Fruit fly (Drosophila melanogaster) whole organism, embryonic: ENCODE results near the gene BNIP3.

Source experiments
- CG10462 ChIP-seq: fragments of 200-800 bp; sonication (Bioruptor generic); optimal IDR thresholded peaks from 2 replicates; lab custom pipeline; 2016; ENCODE audit warnings: missing biosample characterization, missing genetic modification characterization
- CG14050 ChIP-seq: fragments of 200-800 bp; sonication (Bioruptor generic); IDR thresholded peaks from 3 replicates; pipeline ENCODE4 v1.3.6; 2022; ENCODE audit warnings: missing biosample characterization, missing genetic modification characterization
- CG17328 ChIP-seq: fragments of 200-800 bp; sonication (Bioruptor generic); IDR thresholded peaks from 2 replicates; pipeline ENCODE4 v1.3.6; 2022; ENCODE audit warnings: missing biosample characterization, missing genetic modification characterization
- CG17829 ChIP-seq: fragments of 200-800 bp; optimal IDR thresholded peaks from 2 replicates; lab custom pipeline; 2019; ENCODE audit warnings: missing biosample characterization, mild to moderate bottlenecking, missing genetic modification characterization, moderate library complexity
- CG2889 ChIP-seq: fragments of 200-800 bp; sonication (Bioruptor generic); IDR thresholded peaks from 3 replicates; pipeline ENCODE4 v1.3.6; 2022; ENCODE audit warnings: missing biosample characterization, missing genetic modification characterization
- CG3065 ChIP-seq: fragments of 200-800 bp; sonication (Bioruptor generic); optimal IDR thresholded peaks from 2 replicates; lab custom pipeline; 2016; ENCODE audit warnings: missing biosample characterization, missing genetic modification characterization
- CG31388 ChIP-seq: fragments of 200-800 bp; sonication (Bioruptor generic); optimal IDR thresholded peaks from 2 replicates; lab custom pipeline; 2016; ENCODE audit warnings: missing biosample characterization, missing genetic modification characterization
- CG32767 ChIP-seq: fragments of 200-800 bp; sonication (Bioruptor generic); IDR thresholded peaks from 2 replicates; pipeline ENCODE4 v1.3.6; 2022; ENCODE audit warnings: missing biosample characterization, missing genetic modification characterization
- CG4360 ChIP-seq: fragments of 200-800 bp; sonication (Bioruptor generic); IDR thresholded peaks from 2 replicates; pipeline ENCODE4 v1.3.6; 2022; ENCODE audit warnings: missing biosample characterization, missing genetic modification characterization
- CG4404 ChIP-seq: fragments of 200-800 bp; sonication (Bioruptor generic); IDR thresholded peaks from 2 replicates; pipeline ENCODE4 v1.3.6; 2022; ENCODE audit warnings: missing biosample characterization, missing genetic modification characterization
- CG4424 ChIP-seq: fragments of 200-800 bp; sonication (Bioruptor generic); optimal IDR thresholded peaks from 3 replicates; lab custom pipeline; 2016; ENCODE audit warnings: missing biosample characterization, missing genetic modification characterization
- CG4820 ChIP-seq: fragments of 200-800 bp; sonication (Bioruptor generic); optimal IDR thresholded peaks from 3 replicates; lab custom pipeline; 2016; ENCODE audit warnings: missing biosample characterization, missing genetic modification characterization
- CG5180 ChIP-seq: fragments of 200-800 bp; sonication (Bioruptor generic); optimal IDR thresholded peaks from 3 replicates; lab custom pipeline; 2017; ENCODE audit warnings: missing biosample characterization, missing genetic modification characterization, mild to moderate bottlenecking, moderate library complexity, missing genetic modification reagents
- CG6765 ChIP-seq: fragments of 200-800 bp; sonication (Bioruptor generic); optimal IDR thresholded peaks from 3 replicates; lab custom pipeline; 2017; ENCODE audit warnings: missing biosample characterization, mild to moderate bottlenecking, missing genetic modification characterization
- CG6791 ChIP-seq: fragments of 200-800 bp; sonication (Bioruptor generic); IDR thresholded peaks from 3 replicates; pipeline ENCODE4 v1.3.6; 2022; ENCODE audit warnings: missing biosample characterization, missing genetic modification characterization; ENCODE audit not compliant: partially characterized antibody
- CG8765 ChIP-seq: fragments of 200-800 bp; sonication (Bioruptor generic); IDR thresholded peaks from 2 replicates; pipeline ENCODE4 v1.3.6; 2022; ENCODE audit warnings: missing biosample characterization, missing genetic modification characterization
- CG9609 ChIP-seq: fragments of 200-800 bp; sonication (Bioruptor generic); optimal IDR thresholded peaks from 3 replicates; lab custom pipeline; 2016; ENCODE audit warnings: missing biosample characterization, missing genetic modification characterization
- CkIIα-i1 ChIP-seq: fragments of 200-800 bp; sonication (Bioruptor generic); IDR thresholded peaks from 2 replicates; pipeline ENCODE4 v1.3.6; 2022; ENCODE audit warnings: missing biosample characterization, missing genetic modification characterization
- Dfd ChIP-seq, 2 experiments: fragments of >200 bp; optimal IDR thresholded peaks; 2 replicates each; lab custom pipeline; 2017; ENCODE audit warnings: missing biosample characterization in 2 of 2, missing genetic modification characterization in 2 of 2
- Dp ChIP-seq: fragments of 200-800 bp; sonication (Bioruptor generic); optimal IDR thresholded peaks from 2 replicates; lab custom pipeline; 2018; ENCODE audit warnings: missing biosample characterization, mild to moderate bottlenecking, missing genetic modification characterization, moderate library complexity
- Dref ChIP-seq: fragments of 200-800 bp; sonication (Bioruptor generic); IDR thresholded peaks from 2 replicates; pipeline ENCODE4 v1.3.6; 2022; ENCODE audit warnings: missing biosample characterization, missing genetic modification characterization
- Ets65A ChIP-seq: fragments of 200-800 bp; sonication (Bioruptor generic); peaks from one replicate; lab custom pipeline; 2016; ENCODE audit warnings: missing biosample characterization, missing genetic modification characterization
- Fer1 ChIP-seq: fragments of 200-800 bp; sonication (Bioruptor generic); optimal IDR thresholded peaks from 2 replicates; lab custom pipeline; 2017; ENCODE audit warnings: missing biosample characterization, mild to moderate bottlenecking, missing genetic modification characterization
- Gug ChIP-seq: fragments of 200-800 bp; sonication (Bioruptor generic); IDR thresholded peaks from 4 replicates; pipeline ENCODE4 v1.3.6; 2022; ENCODE audit warnings: missing biosample characterization, missing genetic modification characterization
- HLH54F ChIP-seq: fragments of 200-800 bp; sonication (Bioruptor generic); optimal IDR thresholded peaks from 3 replicates; lab custom pipeline; 2016; ENCODE audit warnings: missing biosample characterization, missing genetic modification characterization
- Hand ChIP-seq: fragments of 200-800 bp; sonication (Bioruptor generic); optimal IDR thresholded peaks from 2 replicates; lab custom pipeline; 2017; ENCODE audit warnings: mild to moderate bottlenecking, missing biosample characterization, missing genetic modification reagents, missing genetic modification characterization
- MTF-1 ChIP-seq: fragments of 200-800 bp; sonication (Bioruptor generic); optimal IDR thresholded peaks from 2 replicates; lab custom pipeline; 2018; ENCODE audit warnings: missing biosample characterization, mild to moderate bottlenecking, missing genetic modification characterization, borderline replicate concordance
- Oaz ChIP-seq: fragments of 200-800 bp; sonication (Bioruptor generic); IDR thresholded peaks from 2 replicates; pipeline ENCODE4 v1.3.6; 2022; ENCODE audit warnings: missing biosample characterization, missing genetic modification characterization
- Oli ChIP-seq: fragments of 200-800 bp; sonication (Bioruptor generic); optimal IDR thresholded peaks from 2 replicates; lab custom pipeline; 2018; ENCODE audit warnings: missing biosample characterization, mild to moderate bottlenecking, missing genetic modification characterization, moderate library complexity
- Stat92E ChIP-seq, 3 experiments: fragments of >200 bp in 2 of 3; fragments of 200-800 bp in 1 of 3; sonication (Bioruptor generic) in 1 of 3; optimal IDR thresholded peaks; 2 replicates each; lab custom pipeline; 2017 to 2019; ENCODE audit warnings: missing biosample characterization in 3 of 3, missing genetic modification characterization in 3 of 3, mild to moderate bottlenecking in 1 of 3, moderate library complexity in 1 of 3
- Tbp ChIP-seq: fragments of >200 bp; optimal IDR thresholded peaks from 2 replicates; lab custom pipeline; 2018; ENCODE audit warnings: missing biosample characterization, missing genetic modification characterization
- amos ChIP-seq: fragments of 200-800 bp; sonication (Bioruptor generic); IDR thresholded peaks from 2 replicates; pipeline ENCODE4 v1.3.6; 2022; ENCODE audit warnings: missing biosample characterization, missing genetic modification characterization; ENCODE audit not compliant: partially characterized antibody
- ap ChIP-seq: fragments of 200-800 bp; sonication (Bioruptor generic); IDR thresholded peaks from 2 replicates; pipeline ENCODE4 v1.3.6; 2022; ENCODE audit warnings: missing biosample characterization, missing genetic modification characterization
- bbx ChIP-seq: fragments of 200-800 bp; sonication (Bioruptor generic); IDR thresholded peaks from 2 replicates; pipeline ENCODE4 v1.3.6; 2022; ENCODE audit warnings: missing biosample characterization, missing genetic modification characterization; ENCODE audit not compliant: partially characterized antibody
- cad ChIP-seq: fragments of >200 bp; optimal IDR thresholded peaks from 2 replicates; lab custom pipeline; 2017; ENCODE audit warnings: missing biosample characterization, missing genetic modification characterization
- chinmo ChIP-seq: fragments of 200-800 bp; sonication (Bioruptor generic); IDR thresholded peaks from 4 replicates; pipeline ENCODE4 v1.3.6; 2022; ENCODE audit warnings: missing biosample characterization, missing genetic modification characterization; ENCODE audit not compliant: partially characterized antibody
- croc ChIP-seq: fragments of 200-800 bp; sonication (Bioruptor generic); conservative IDR thresholded peaks from 3 replicates; pipeline ENCODE4 v1.3.6; 2022; ENCODE audit warnings: missing biosample characterization, missing genetic modification characterization
- dan ChIP-seq: fragments of 200-800 bp; sonication (Bioruptor generic); IDR thresholded peaks from 2 replicates; pipeline ENCODE4 v1.3.6; 2022; ENCODE audit warnings: missing biosample characterization, missing genetic modification characterization
- dimm ChIP-seq: fragments of 200-800 bp; sonication (Bioruptor generic); IDR thresholded peaks from 2 replicates; pipeline ENCODE4 v1.3.6; 2022; ENCODE audit warnings: missing biosample characterization, missing genetic modification characterization
- dpn ChIP-seq, 2 experiments: fragments of 200-800 bp; sonication (Bioruptor generic); optimal IDR thresholded peaks; 3 replicates each; lab custom pipeline; 2016; ENCODE audit warnings: missing biosample characterization in 2 of 2, missing genetic modification characterization in 2 of 2
- eve ChIP-seq, 2 experiments: fragments of >200 bp; optimal IDR thresholded peaks; 2 replicates each; lab custom pipeline; 2017; ENCODE audit warnings: missing biosample characterization in 2 of 2, missing genetic modification characterization in 2 of 2
- eyg ChIP-seq: fragments of 200-800 bp; sonication (Bioruptor generic); optimal IDR thresholded peaks from 3 replicates; lab custom pipeline; 2016; ENCODE audit warnings: missing biosample characterization, missing genetic modification characterization
- gce ChIP-seq: fragments of 200-800 bp; sonication (Bioruptor generic); IDR thresholded peaks from 3 replicates; pipeline ENCODE4 v1.3.6; 2022; ENCODE audit warnings: missing biosample characterization, missing genetic modification characterization
- klu ChIP-seq: fragments of 200-800 bp; sonication (Bioruptor generic); IDR thresholded peaks from 2 replicates; pipeline ENCODE4 v1.3.6; 2022; ENCODE audit warnings: missing biosample characterization, missing genetic modification characterization
- knrl ChIP-seq: fragments of 200-800 bp; sonication (Bioruptor generic); IDR thresholded peaks from 3 replicates; pipeline ENCODE4 v1.3.6; 2022; ENCODE audit warnings: missing biosample characterization, missing genetic modification characterization; ENCODE audit not compliant: partially characterized antibody
- lab ChIP-seq: fragments of 200-800 bp; sonication (Bioruptor generic); optimal IDR thresholded peaks from 3 replicates; lab custom pipeline; 2017; ENCODE audit warnings: missing biosample characterization, missing genetic modification characterization, mild to moderate bottlenecking, moderate library complexity, missing genetic modification reagents
- peb ChIP-seq: fragments of 200-800 bp; sonication (Bioruptor generic); IDR thresholded peaks from 2 replicates; pipeline ENCODE4 v1.3.6; 2022; ENCODE audit warnings: missing biosample characterization, missing genetic modification characterization
- slp2 ChIP-seq: fragments of 200-800 bp; sonication (Bioruptor generic); optimal IDR thresholded peaks from 2 replicates; lab custom pipeline; 2016; ENCODE audit warnings: missing biosample characterization, missing genetic modification characterization
- toy ChIP-seq: fragments of 200-800 bp; sonication (Bioruptor generic); IDR thresholded peaks from 2 replicates; pipeline ENCODE4 v1.3.6; 2022; ENCODE audit warnings: missing biosample characterization, missing genetic modification characterization
- wor ChIP-seq: fragments of 200-800 bp; sonication (Bioruptor generic); IDR thresholded peaks from 2 replicates; pipeline ENCODE4 v1.3.6; 2022; ENCODE audit warnings: missing biosample characterization, missing genetic modification characterization

BNIP3 gene

dm6 chr3L:20516519-20517178 lies 2.5 kb downstream of the BNIP3 start (continued):
- TF ChIP-seq Tbp (GFP tag; lab: Kevin White, UChicago) (no peak), CG31388 (no peak), eyg (GFP tag; lab: Kevin White, UChicago) (no peak), CG6765 (GFP tag; lab: Kevin White, UChicago) (no peak), CG17829 (tag; lab: Kevin White, UChicago) (peak; percentile 65), dpn (GFP tag; optimal IDR thresholded peaks at IDR 0.05; lab: Kevin White, UChicago) (peak in 1 of 2 experiments; percentile 12), HLH54F (GFP tag; lab: Kevin White, UChicago) (no peak), ap (GFP tag; lab: Robert Waterston, UW) (no peak), MTF-1 (GFP tag; lab: Kevin White, UChicago) (no peak), eve (GFP tag; optimal IDR thresholded peaks at IDR 0.05; lab: Kevin White, UChicago) (peak in 1 of 2 experiments; percentile 72), Dp (GFP tag; lab: Kevin White, UChicago) (no peak), CG4360 (GFP tag; lab: Robert Waterston, UW) (no peak), amos (GFP tag; lab: Robert Waterston, UW) (peak; percentile 31; the same call in 1 of the 2 replicates), CG32767 (GFP tag; lab: Robert Waterston, UW) (no peak), CG2889 (GFP tag; lab: Robert Waterston, UW) (peak; percentile 67; the same call in 2 of the 3 replicates), CG10462 (GFP tag; lab: Kevin White, UChicago) (no peak), lab (peak; percentile 31), wor (GFP tag; lab: Robert Waterston, UW) (no peak), CG4404 (GFP tag; lab: Robert Waterston, UW) (0 out of 2 replicates have a peak, but pooled peaks have one; percentile 34), Dref (GFP tag; lab: Robert Waterston, UW) (no peak), dimm (no peak), CG14050 (GFP tag; lab: Robert Waterston, UW) (0 out of 3 replicates have a peak, but pooled peaks have one; percentile 20), Stat92E (GFP tag; optimal IDR thresholded peaks at IDR 0.05; lab: Kevin White, UChicago) (peak in 1 of 3 experiments; percentile 32), CG4424 (GFP tag; lab: Kevin White, UChicago) (peak; percentile 35), CG3065 (no peak), peb (GFP tag; lab: Robert Waterston, UW) (no peak), croc (GFP tag; lab: Robert Waterston, UW) (no peak), Ets65A (no peak), bbx (GFP tag; lab: Robert Waterston, UW) (0 out of 2 replicates have a peak, but pooled peaks have one; percentile 18), slp2 (GFP tag; lab: Kevin White, UChicago) (no peak), Oaz (GFP tag; lab: Robert Waterston, UW) (no peak), toy (no peak), Dfd (GFP tag; optimal IDR thresholded peaks at IDR 0.05; lab: Kevin White, UChicago) (no peak), Oli (peak; percentile 62), CG5180 (no peak), CG6791 (GFP tag; lab: Robert Waterston, UW) (peak; percentile 62; the same call in 1 of the 3 replicates), CG8765 (GFP tag; lab: Robert Waterston, UW) (no peak), cad (GFP tag; lab: Kevin White, UChicago) (peak; percentile 90), CG9609 (GFP tag; lab: Kevin White, UChicago) (no peak), chinmo (GFP tag; lab: Robert Waterston, UW) (peak; percentile 73; the same call in 1 of the 4 replicates), Hand (GFP tag; lab: Kevin White, UChicago) (peak; percentile 44), knrl (GFP tag; lab: Robert Waterston, UW) (peak; percentile 31; the same call in 1 of the 3 replicates), Gug (GFP tag; lab: Robert Waterston, UW) (no peak), gce (GFP tag; lab: Robert Waterston, UW) (0 out of 3 replicates have a peak, but pooled peaks have one; percentile 53), CG17328 (GFP tag; lab: Robert Waterston, UW) (peak; percentile 8; the same call in 1 of the 2 replicates), CkIIα-i1 (GFP tag; lab: Robert Waterston, UW) (no peak), Fer1 (GFP tag; lab: Kevin White, UChicago) (peak; percentile 1), dan (GFP tag; lab: Robert Waterston, UW) (no peak), klu (GFP tag; lab: Robert Waterston, UW) (no peak), CG4820 (GFP tag; lab: Kevin White, UChicago) (no peak)
